Worm (Caenorhabditis elegans): Measurements from ENCODE around the gene vig-1.
A peak's percentile ranks its signal among the peaks of the same experiment; 100 is the strongest.

The vig-1 gene

ce11 chrII:1320412-1320811 is 425 bp upstream of the vig-1 start (continued):
- TF ChIP-seq ztf-28 (GFP tag; IDR thresholded peaks at IDR 0.05) (peak; percentile 94), pha-4 (tag; optimal IDR thresholded peaks at IDR 0.05) (peak; percentile 97), tbx-9 (tag; optimal IDR thresholded peaks at IDR 0.05; ENCODE audit: borderline replicate concordance) (no peak), B0336.3 (GFP tag; IDR thresholded peaks at IDR 0.05) (peak; percentile 98), C17E4.6 (GFP tag; IDR thresholded peaks at IDR 0.05) (peak; percentile 87), zim-3 (tag; optimal IDR thresholded peaks at IDR 0.05) (peak; percentile 95), die-1 (tag; optimal IDR thresholded peaks at IDR 0.05) (peak; percentile 40), mel-28 (tag; optimal IDR thresholded peaks at IDR 0.05; ENCODE audit: borderline replicate concordance) (peak; percentile 20), ztf-26 (tag; optimal IDR thresholded peaks at IDR 0.05) (peak; percentile 96), nhr-80 (tag; optimal IDR thresholded peaks at IDR 0.05) (peak; percentile 75), ama-1 (optimal IDR thresholded peaks at IDR 0.05) (peak; percentile 8), ama-1 (GFP tag; optimal IDR thresholded peaks at IDR 0.05) (peak in 1 of 2 experiments; percentile 52), nfya-1 (tag; optimal IDR thresholded peaks at IDR 0.05; ENCODE audit: borderline replicate concordance, insufficient read depth) (no peak), attf-3 (GFP tag; conservative IDR thresholded peaks at IDR 0.05) (peak; percentile 82), let-526 (GFP tag; IDR thresholded peaks at IDR 0.05) (peak; percentile 90), sptf-2 (GFP tag; optimal IDR thresholded peaks at IDR 0.05) (peak; percentile 30), F37B4.10 (GFP tag; IDR thresholded peaks at IDR 0.05) (0 out of 2 replicates have a peak, but pooled peaks have one; percentile 38), madf-3 (GFP tag; IDR thresholded peaks at IDR 0.05) (peak; percentile 96), somi-1 (GFP tag; optimal IDR thresholded peaks at IDR 0.05) (peak; percentile 88), Y53G8AR.9 (GFP tag; conservative IDR thresholded peaks at IDR 0.05) (peak; percentile 98), C06A6.2 (GFP tag; conservative IDR thresholded peaks at IDR 0.05) (peak; percentile 87), Y56A3A.18 (GFP tag; IDR thresholded peaks at IDR 0.05) (peak; percentile 71; the same call in 1 of the 2 replicates), lag-1 (GFP tag; IDR thresholded peaks at IDR 0.05) (no peak), ceh-91 (GFP tag; IDR thresholded peaks at IDR 0.05) (peak; percentile 90), hmg-1.2 (GFP tag; IDR thresholded peaks at IDR 0.05) (peak; percentile 96), ccch-3 (GFP tag; optimal IDR thresholded peaks at IDR 0.05) (no peak), hlh-26 (GFP tag; conservative IDR thresholded peaks at IDR 0.05) (no peak), hlh-12 (tag; optimal IDR thresholded peaks at IDR 0.05) (no peak), F39B2.1 (GFP tag; IDR thresholded peaks at IDR 0.05) (0 out of 2 replicates have a peak, but pooled peaks have one; percentile 43), madf-10 (tag; optimal IDR thresholded peaks at IDR 0.05) (peak; percentile 77), egl-18 (GFP tag; IDR thresholded peaks at IDR 0.05) (peak; percentile 81; the same call in 1 of the 2 replicates), ztf-3 (GFP tag; optimal IDR thresholded peaks at IDR 0.05) (peak; percentile 81), F52B5.7 (tag; optimal IDR thresholded peaks at IDR 0.05) (peak; percentile 80), mxl-1 (tag; optimal IDR thresholded peaks at IDR 0.05) (no peak), F49E8.2 (tag; optimal IDR thresholded peaks at IDR 0.05; ENCODE audit: insufficient read depth) (peak; percentile 92), D2030.7 (GFP tag; IDR thresholded peaks at IDR 0.05) (peak; percentile 97), snpc-1.1 (tag; optimal IDR thresholded peaks at IDR 0.05; ENCODE audit: insufficient read depth) (peak; percentile 50), bed-2 (GFP tag; IDR thresholded peaks at IDR 0.05) (peak; percentile 67; the same call in 1 of the 2 replicates), K12H6.12 (tag; optimal IDR thresholded peaks at IDR 0.05) (peak; percentile 96), bed-1 (GFP tag; IDR thresholded peaks at IDR 0.05) (no peak), ceh-79 (tag; optimal IDR thresholded peaks at IDR 0.05) (peak; percentile 57), ztf-6 (GFP tag; IDR thresholded peaks at IDR 0.05) (peak; percentile 85), B0035.1 (tag; optimal IDR thresholded peaks at IDR 0.05) (peak; percentile 46), lin-35 (GFP tag; optimal IDR thresholded peaks at IDR 0.05) (peak; percentile 69 to 98 (median 90)), fkh-3 (tag; optimal IDR thresholded peaks at IDR 0.05) (no peak), Y67H2A.10 (GFP tag; conservative IDR thresholded peaks at IDR 0.05) (peak; percentile 90), rcor-1 (GFP tag; IDR thresholded peaks at IDR 0.05) (peak; percentile 96), F22D6.2 (tag; optimal IDR thresholded peaks at IDR 0.05) (peak; percentile 49), him-1 (tag; optimal IDR thresholded peaks at IDR 0.05) (no peak)

Measured in whole organism, young adult.